Worm (Caenorhabditis elegans): Measurements from ENCODE around the gene clec-160.

Gene clec-160

ce11 chrIII:8307356-8307755 lies 31.6 kb upstream of the clec-160 start, which contains the start of the genes F10E9.7 and F10E9.5 (continued):
- TF ChIP-seq somi-1 (GFP tag; optimal IDR thresholded peaks at IDR 0.05), result peak; percentile 21
- no peak for TF ChIP-seq F55B11.4 (tag; optimal IDR thresholded peaks at IDR 0.05; ENCODE audit: borderline replicate concordance, insufficient read depth)
- no peak; the same call in 1 of the 2 replicates for TF ChIP-seq ekl-4 (GFP tag; IDR thresholded peaks at IDR 0.05)
- no peak for TF ChIP-seq C06A6.2 (GFP tag; conservative IDR thresholded peaks at IDR 0.05)
- TF ChIP-seq F57C9.4 (tag; optimal IDR thresholded peaks at IDR 0.05), result peak; percentile 8
- peak; percentile 73 for TF ChIP-seq B0019.2 (GFP tag; conservative IDR thresholded peaks at IDR 0.05)
- peak; percentile 92 for TF ChIP-seq ceh-27 (GFP tag; optimal IDR thresholded peaks at IDR 0.05)
- no peak for TF ChIP-seq ztf-3 (GFP tag; optimal IDR thresholded peaks at IDR 0.05)
- peak; percentile 80 for TF ChIP-seq K11D2.4 (GFP tag; IDR thresholded peaks at IDR 0.05)
- no peak for TF ChIP-seq Y56A3A.18 (GFP tag; IDR thresholded peaks at IDR 0.05)
- TF ChIP-seq Y79H2A.3 (GFP tag; conservative IDR thresholded peaks at IDR 0.05), result no peak
- peak; percentile 75 for TF ChIP-seq madf-6 (GFP tag; IDR thresholded peaks at IDR 0.05)
- TF ChIP-seq unc-62 (GFP tag; optimal IDR thresholded peaks at IDR 0.05), result no peak
- TF ChIP-seq xnd-1 (tag; optimal IDR thresholded peaks at IDR 0.05), result no peak
- TF ChIP-seq attf-3 (GFP tag; conservative IDR thresholded peaks at IDR 0.05), result peak; percentile 98
- peak; percentile 36 for TF ChIP-seq zim-3 (tag; optimal IDR thresholded peaks at IDR 0.05)
- peak; percentile 17 for TF ChIP-seq nhr-80 (tag; optimal IDR thresholded peaks at IDR 0.05)
- no peak for TF ChIP-seq F37B4.10 (GFP tag; IDR thresholded peaks at IDR 0.05)
- TF ChIP-seq nhr-27 (tag; optimal IDR thresholded peaks at IDR 0.05), result no peak
- no peak for TF ChIP-seq egrh-3 (GFP tag; IDR thresholded peaks at IDR 0.05)
- TF ChIP-seq egl-18 (GFP tag; IDR thresholded peaks at IDR 0.05), result no peak
- TF ChIP-seq hlh-26 (GFP tag; conservative IDR thresholded peaks at IDR 0.05), result no peak
- peak; percentile 56; the same call in 1 of the 2 replicates for TF ChIP-seq nfyb-1 (GFP tag; IDR thresholded peaks at IDR 0.05)
- no peak for TF ChIP-seq mes-4 (tag; optimal IDR thresholded peaks at IDR 0.05)
- peak; percentile 19 for TF ChIP-seq B0261.1 (tag; optimal IDR thresholded peaks at IDR 0.05)
- peak; percentile 75 for TF ChIP-seq attf-5 (GFP tag; optimal IDR thresholded peaks at IDR 0.05)
- TF ChIP-seq lag-1 (GFP tag; IDR thresholded peaks at IDR 0.05), result no peak
- TF ChIP-seq F39B2.1 (GFP tag; IDR thresholded peaks at IDR 0.05), result no peak
- TF ChIP-seq madf-8 (GFP tag; conservative IDR thresholded peaks at IDR 0.05), result peak; percentile 52
- no peak for TF ChIP-seq nfya-2 (GFP tag; IDR thresholded peaks at IDR 0.05)
- peak; percentile 37 for TF ChIP-seq athp-1 (tag; optimal IDR thresholded peaks at IDR 0.05)
- peak; percentile 61; the same call in 1 of the 2 replicates for TF ChIP-seq Y67H2A.10 (GFP tag; conservative IDR thresholded peaks at IDR 0.05)
- peak; percentile 96 for TF ChIP-seq ZK185.1 (tag; optimal IDR thresholded peaks at IDR 0.05; ENCODE audit: poor library complexity, severe bottlenecking)
- TF ChIP-seq T07F8.4 (tag; optimal IDR thresholded peaks at IDR 0.05), result no peak
- TF ChIP-seq zfh-2 (GFP tag; conservative IDR thresholded peaks at IDR 0.05), result no peak
- peak in 1 of 2 experiments; percentile 82 for TF ChIP-seq let-607 (tag; optimal IDR thresholded peaks at IDR 0.05)
- TF ChIP-seq ceh-40 (GFP tag; IDR thresholded peaks at IDR 0.05), result peak; percentile 89
- TF ChIP-seq hmg-1.2 (GFP tag; IDR thresholded peaks at IDR 0.05), result peak; percentile 42
- peak; percentile 58 for TF ChIP-seq lsl-1 (GFP tag; optimal IDR thresholded peaks at IDR 0.05)
- TF ChIP-seq lin-35 (GFP tag; optimal IDR thresholded peaks at IDR 0.05), result peak in 1 of 3 experiments; percentile 83
- peak; percentile 62 for TF ChIP-seq snpc-1.3 (tag; optimal IDR thresholded peaks at IDR 0.05; ENCODE audit: insufficient read depth)
- TF ChIP-seq madf-3 (GFP tag; IDR thresholded peaks at IDR 0.05), result peak; percentile 78; the same call in 1 of the 2 replicates
- TF ChIP-seq lin-40 (tag; optimal IDR thresholded peaks at IDR 0.05), result peak; percentile 74
- TF ChIP-seq ztf-18 (tag; optimal IDR thresholded peaks at IDR 0.05), result peak; percentile 22
- TF ChIP-seq let-526 (GFP tag; IDR thresholded peaks at IDR 0.05), result peak; percentile 78
- TF ChIP-seq Y53F4B.3 (GFP tag; IDR thresholded peaks at IDR 0.05), result no peak
- TF ChIP-seq cebp-1 (GFP tag; IDR thresholded peaks at IDR 0.05), result no peak
- TF ChIP-seq cebp-1 (tag; optimal IDR thresholded peaks at IDR 0.05), result peak; percentile 68
